Worm (Caenorhabditis elegans) whole organism, L4 larva: ENCODE results near the gene F56D3.1.

Experiments used
- D1046.2 ChIP-seq: fragments of 200-800 bp; sonication (Bioruptor generic); IDR thresholded peaks from 2 replicates; pipeline ENCODE4 v1.3.6; 2022; ENCODE audit warnings: missing genetic modification characterization, missing compliant biosample characterization
- F10B5.3 ChIP-seq: sonication (generic microtip); optimal IDR thresholded peaks from 2 replicates; lab custom pipeline; 2016; ENCODE audit warnings: mild to moderate bottlenecking, missing genetic modification characterization, missing compliant biosample characterization
- F49E8.2 ChIP-seq: sonication (generic microtip); optimal IDR thresholded peaks from 2 replicates; lab custom pipeline; 2016; ENCODE audit warnings: missing compliant biosample characterization, mild to moderate bottlenecking, missing genetic modification characterization, borderline replicate concordance
- T20F7.1 ChIP-seq: fragments of 200-800 bp; sonication (Bioruptor generic); optimal IDR thresholded peaks from 2 replicates; lab custom pipeline; 2018; ENCODE audit warnings: mild to moderate bottlenecking, missing genetic modification characterization, missing compliant biosample characterization
- T26A8.4 ChIP-seq: fragments of 200-800 bp; sonication (Bioruptor generic); IDR thresholded peaks from 2 replicates; pipeline ENCODE4 v1.3.6; 2022; ENCODE audit warnings: missing genetic modification characterization, missing compliant biosample characterization
- Y5F2A.4 ChIP-seq: fragments of 200-800 bp; sonication (Bioruptor generic); optimal IDR thresholded peaks from 2 replicates; lab custom pipeline; 2018; ENCODE audit warnings: mild to moderate bottlenecking, missing genetic modification characterization, missing compliant biosample characterization
- ZK546.5 ChIP-seq, 2 experiments: sonication (generic microtip); optimal IDR thresholded peaks; 2 replicates each; lab custom pipeline; 2017; ENCODE audit warnings: missing biosample characterization in 2 of 2, missing genetic modification characterization in 2 of 2
- aha-1 ChIP-seq: fragments of 150-350 bp; peaks from one replicate; lab custom pipeline; 2014; ENCODE audit warnings: missing biosample characterization, missing genetic modification characterization
- ama-1 ChIP-seq: fragments of 150-350 bp; optimal IDR thresholded peaks from 2 replicates; lab custom pipeline; 2014; ENCODE audit warnings: inconsistent platforms, mixed read lengths
- attf-4 ChIP-seq: sonication (generic microtip); optimal IDR thresholded peaks from 3 replicates; lab custom pipeline; 2017; ENCODE audit warnings: missing biosample characterization, missing genetic modification characterization
- ces-1 ChIP-seq: fragments of 150-350 bp; sonication (generic microtip); optimal IDR thresholded peaks from 4 replicates; lab custom pipeline; 2014; ENCODE audit warnings: missing biosample characterization, missing genetic modification reagents, missing genetic modification characterization
- ctbp-1 ChIP-seq: fragments of 200-800 bp; sonication (Bioruptor generic); IDR thresholded peaks from 2 replicates; pipeline ENCODE4 v1.3.6; 2022; ENCODE audit warnings: missing genetic modification reagents, missing genetic modification characterization, missing compliant biosample characterization
- egl-43 ChIP-seq: fragments of 200-800 bp; sonication (Bioruptor generic); IDR thresholded peaks from 2 replicates; pipeline ENCODE4 v1.3.6; 2022; ENCODE audit warnings: missing genetic modification reagents, missing genetic modification characterization, missing compliant biosample characterization
- fkh-10 ChIP-seq: fragments of 150-350 bp; optimal IDR thresholded peaks from 2 replicates; lab custom pipeline; 2014; ENCODE audit warnings: missing biosample characterization, missing genetic modification reagents, missing genetic modification characterization
- hif-1 ChIP-seq, 2 experiments: sonication (generic microtip); optimal IDR thresholded peaks; 2 replicates each; lab custom pipeline; 2016 to 2017; ENCODE audit warnings: missing compliant biosample characterization in 2 of 2, missing genetic modification characterization in 2 of 2, missing genetic modification reagents in 2 of 2, missing genotype in 2 of 2, mild to moderate bottlenecking in 1 of 2
- lin-1 ChIP-seq: fragments of 200-800 bp; sonication (Bioruptor generic); IDR thresholded peaks from 2 replicates; pipeline ENCODE4 v1.3.6; 2022; ENCODE audit warnings: missing genetic modification reagents, missing genetic modification characterization, missing compliant biosample characterization
- lin-15B ChIP-seq: fragments of 150-350 bp; sonication (generic microtip); optimal IDR thresholded peaks from 3 replicates; lab custom pipeline; 2014; ENCODE audit warnings: missing biosample characterization, missing genetic modification characterization
- lir-3 ChIP-seq: sonication (generic microtip); optimal IDR thresholded peaks from 2 replicates; lab custom pipeline; 2016; ENCODE audit warnings: mild to moderate bottlenecking, missing genetic modification characterization, missing compliant biosample characterization
- lsy-2 ChIP-seq, 2 experiments: fragments of 150-350 bp in 1 of 2; sonication (generic microtip) in 1 of 2; optimal IDR thresholded peaks; 2 replicates each; lab custom pipeline; 2014 to 2017; ENCODE audit warnings: missing biosample characterization in 2 of 2, missing genetic modification characterization in 2 of 2
- mdt-29 ChIP-seq: fragments of 200-800 bp; sonication (Bioruptor generic); IDR thresholded peaks from 2 replicates; pipeline ENCODE4 v1.3.6; 2022; ENCODE audit warnings: missing genetic modification reagents, missing genetic modification characterization, missing compliant biosample characterization
- nhr-25 ChIP-seq: sonication (generic microtip); optimal IDR thresholded peaks from 2 replicates; lab custom pipeline; 2017; ENCODE audit warnings: missing genetic modification characterization, mild to moderate bottlenecking, missing compliant biosample characterization, antibody characterized with exemption, moderate library complexity, borderline replicate concordance; ENCODE audit not compliant: insufficient read depth
- nhr-28 ChIP-seq: fragments of 150-350 bp; optimal IDR thresholded peaks from 2 replicates; lab custom pipeline; 2014; ENCODE audit warnings: missing biosample characterization, missing genetic modification characterization
- nhr-41 ChIP-seq: fragments of 200-800 bp; sonication (Bioruptor generic); IDR thresholded peaks from 2 replicates; pipeline ENCODE4 v1.3.6; 2022; ENCODE audit warnings: missing genetic modification reagents, missing genetic modification characterization, missing compliant biosample characterization
- nhr-42 ChIP-seq: fragments of 200-800 bp; sonication (Bioruptor generic); IDR thresholded peaks from 2 replicates; pipeline ENCODE4 v1.3.6; 2022; ENCODE audit warnings: missing genetic modification characterization, missing compliant biosample characterization
- nhr-48 ChIP-seq: sonication (generic microtip); optimal IDR thresholded peaks from 2 replicates; lab custom pipeline; 2016; ENCODE audit warnings: mild to moderate bottlenecking, missing genetic modification characterization, missing compliant biosample characterization
- nhr-6 ChIP-seq: fragments of 150-350 bp; optimal IDR thresholded peaks from 2 replicates; lab custom pipeline; 2014; ENCODE audit warnings: missing biosample characterization, missing genetic modification characterization
- rbr-2 ChIP-seq: sonication (generic microtip); optimal IDR thresholded peaks from 2 replicates; lab custom pipeline; 2016; ENCODE audit warnings: missing genotype, missing genetic modification characterization, missing compliant biosample characterization
- saeg-2 ChIP-seq: fragments of 200-800 bp; sonication (Bioruptor generic); IDR thresholded peaks from 2 replicates; pipeline ENCODE4 v1.3.6; 2022; ENCODE audit warnings: missing genetic modification reagents, missing genetic modification characterization, missing compliant biosample characterization
- sdz-12 ChIP-seq: fragments of 200-800 bp; sonication (Bioruptor generic); optimal IDR thresholded peaks from 2 replicates; lab custom pipeline; 2018; ENCODE audit warnings: mild to moderate bottlenecking, missing genetic modification characterization, missing compliant biosample characterization
- set-16 ChIP-seq: fragments of 200-800 bp; sonication (Bioruptor generic); IDR thresholded peaks from 2 replicates; pipeline ENCODE4 v1.3.6; 2022; ENCODE audit warnings: missing genetic modification reagents, missing genetic modification characterization, missing compliant biosample characterization
- spr-1 ChIP-seq: sonication (generic microtip); optimal IDR thresholded peaks from 2 replicates; lab custom pipeline; 2016; ENCODE audit warnings: mild to moderate bottlenecking, missing genetic modification characterization, missing compliant biosample characterization
- tag-97 ChIP-seq: fragments of 200-800 bp; sonication (Bioruptor generic); IDR thresholded peaks from 2 replicates; pipeline ENCODE4 v1.3.6; 2022; ENCODE audit warnings: missing genetic modification characterization, missing compliant biosample characterization
- tra-1 ChIP-seq: fragments of 200-800 bp; sonication (Bioruptor generic); IDR thresholded peaks from 2 replicates; pipeline ENCODE4 v1.3.6; 2022; ENCODE audit warnings: missing genetic modification reagents, missing genetic modification characterization, missing compliant biosample characterization
- zag-1 ChIP-seq: fragments of 150-350 bp; optimal IDR thresholded peaks from 2 replicates; lab custom pipeline; 2014; ENCODE audit warnings: missing biosample characterization, missing genetic modification characterization
- zip-11 ChIP-seq: fragments of 200-800 bp; sonication (Bioruptor generic); IDR thresholded peaks from 2 replicates; pipeline ENCODE4 v1.3.6; 2022; ENCODE audit warnings: missing genetic modification characterization, missing compliant biosample characterization
- zip-2 ChIP-seq: fragments of 150-350 bp; optimal IDR thresholded peaks from 2 replicates; lab custom pipeline; 2014; ENCODE audit warnings: missing biosample characterization, missing genetic modification characterization
- ztf-11 ChIP-seq: fragments of 150-350 bp; optimal IDR thresholded peaks from 2 replicates; lab custom pipeline; 2014; ENCODE audit warnings: missing biosample characterization, missing genetic modification characterization

Gene F56D3.1

DNA sequence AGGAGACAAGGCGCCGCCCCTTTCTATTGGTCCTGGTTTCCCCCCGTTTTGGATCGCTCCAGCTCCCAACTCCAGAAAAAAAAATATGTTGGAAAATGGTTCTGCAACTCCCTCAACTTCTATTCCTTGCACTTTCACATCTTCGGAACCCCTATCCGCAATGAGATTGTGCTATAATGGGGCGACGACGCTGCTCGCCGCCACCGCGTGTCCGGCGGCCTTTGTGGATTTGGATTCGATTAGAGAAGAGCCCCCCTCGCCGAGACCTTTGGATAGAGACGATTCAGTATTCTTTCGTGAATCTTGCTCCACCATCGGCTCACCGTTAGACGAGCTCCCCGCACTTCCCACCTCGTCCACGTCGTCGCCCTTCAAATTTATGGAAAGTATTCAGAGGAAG is 38.9 kb upstream of the F56D3.1 start:
- TF ChIP-seq set-16 (GFP tag; lab: Robert Waterston, UW) (peak; percentile 64), fkh-10 (no peak)
- TF ChIP-seq, all 104 proteins: peak for 1

- TF ChIP-seq saeg-2 (GFP tag; lab: Robert Waterston, UW) (no peak), aha-1 (peak; percentile 92)
- TF ChIP-seq, all 104 proteins: peak for 1
Measured at ce11 chrII:4118508-4118907, 27.6 kb upstream of the F56D3.1 start.

- TF ChIP-seq lin-15B (tag; lab: Kevin White, UChicago) (no peak), nhr-28 (tag; lab: Kevin White, UChicago) (no peak), spr-1 (no peak), T20F7.1 (GFP tag; lab: Kevin White, UChicago) (no peak), zag-1 (no peak), nhr-42 (GFP tag; lab: Robert Waterston, UW) (no peak), lin-1 (GFP tag; lab: Robert Waterston, UW) (no peak), lsy-2 (tag; optimal IDR thresholded peaks at IDR 0.05; lab: Kevin White, UChicago) (no peak), mdt-29 (GFP tag; lab: Robert Waterston, UW) (no peak), T26A8.4 (GFP tag; lab: Robert Waterston, UW) (no peak), set-16 (GFP tag; lab: Robert Waterston, UW) (no peak)
Measured at ce11 chrII:4122899-4123298, 23.2 kb upstream of the F56D3.1 start.

- TF ChIP-seq aha-1 (peak; percentile 96), zip-11 (GFP tag; lab: Robert Waterston, UW) (no peak)
Measured at ce11 chrII:4125239-4125638, 20.9 kb upstream of the F56D3.1 start.

ce11 chrII:4129450-4129849 is 16.7 kb upstream of the F56D3.1 start:
- peak; percentile 75 for TF ChIP-seq aha-1
- no peak for TF ChIP-seq ztf-11 (tag; lab: Kevin White, UChicago)
- no peak for TF ChIP-seq lir-3

DNA sequence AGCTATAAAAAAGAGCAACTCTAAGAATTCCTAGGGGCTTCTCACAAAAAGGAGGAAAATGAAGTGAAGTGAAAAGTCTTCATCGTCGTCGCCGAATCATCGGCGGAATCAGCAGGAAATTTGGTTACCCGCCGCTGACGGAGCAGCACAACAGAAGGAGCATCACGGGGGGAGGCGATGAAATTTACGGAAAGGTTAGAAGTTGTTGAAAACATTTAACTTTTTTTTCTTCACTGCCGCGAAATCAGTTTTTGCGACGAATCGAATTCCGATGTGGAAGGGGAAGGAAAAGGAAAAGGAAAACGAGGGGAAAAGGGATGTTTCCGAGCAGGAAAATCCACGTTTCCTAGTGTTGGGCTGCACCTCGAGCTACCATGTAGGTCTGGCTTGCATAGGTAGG is 12.8 kb upstream of the F56D3.1 start:
- TF ChIP-seq egl-43 (GFP tag; lab: Robert Waterston, UW) (no peak), ZK546.5 (tag; optimal IDR thresholded peaks at IDR 0.05; lab: Kevin White, UChicago) (no peak), ctbp-1 (GFP tag; lab: Robert Waterston, UW) (peak; percentile 63; the same call in 1 of the 2 replicates), tra-1 (GFP tag; lab: Robert Waterston, UW) (no peak), zip-2 (no peak), nhr-6 (tag; lab: Kevin White, UChicago) (no peak), fkh-10 (peak; percentile 78), attf-4 (tag; lab: Kevin White, UChicago) (no peak), F49E8.2 (tag; lab: Kevin White, UChicago) (no peak), F10B5.3 (no peak), ces-1 (GFP tag; lab: Kevin White, UChicago) (peak; percentile 22), Y5F2A.4 (GFP tag; lab: Kevin White, UChicago) (no peak), D1046.2 (GFP tag; lab: Robert Waterston, UW) (no peak)

DNA sequence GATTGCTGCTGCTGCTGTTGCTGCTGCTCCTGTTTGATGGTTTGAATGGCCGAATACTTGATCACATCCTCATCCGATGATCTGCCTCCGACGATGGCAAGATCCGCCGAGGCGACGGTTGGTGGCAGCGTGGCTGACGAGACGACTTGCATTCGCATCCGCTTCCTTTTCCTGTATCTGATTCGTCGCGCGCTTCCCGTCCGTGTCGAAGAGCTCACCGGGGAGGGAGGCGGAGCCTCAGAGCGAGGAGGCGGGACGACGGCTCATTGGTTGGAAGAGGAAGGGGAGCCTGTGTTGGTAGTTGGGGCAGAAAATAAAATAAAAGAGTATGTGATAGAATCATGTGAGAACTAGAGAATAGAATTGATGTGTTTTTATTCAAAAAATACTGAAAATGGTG is 11.5 kb upstream of the F56D3.1 start:
- TF ChIP-seq sdz-12: no peak
- no peak for TF ChIP-seq ZK546.5 (tag; optimal IDR thresholded peaks at IDR 0.05; lab: Kevin White, UChicago)
- peak; percentile 23 for TF ChIP-seq rbr-2 (tag; lab: Kevin White, UChicago)
- TF ChIP-seq nhr-25: no peak
- TF ChIP-seq zip-11 (GFP tag; lab: Robert Waterston, UW): no peak
- no peak for TF ChIP-seq ama-1 (lab: Kevin White, UChicago)
- no peak for TF ChIP-seq nhr-48 (tag; lab: Kevin White, UChicago)
- no peak for TF ChIP-seq tag-97 (GFP tag; lab: Robert Waterston, UW)
- peak; percentile 95 for TF ChIP-seq set-16 (GFP tag; lab: Robert Waterston, UW)
- no peak for TF ChIP-seq nhr-41
- no peak for TF ChIP-seq hif-1 (tag; optimal IDR thresholded peaks at IDR 0.05; lab: Kevin White, UChicago)
- TF ChIP-seq egl-43 (GFP tag; lab: Robert Waterston, UW): peak; percentile 70; the same call in 1 of the 2 replicates
